Fruit fly (Drosophila melanogaster) whole organism, prepupa: Measurements from ENCODE around the gene ND-51.
A peak's percentile ranks its signal among the peaks of the same experiment; 100 is the strongest.

ENCODE experiments used
- Blimp-1 ChIP-seq: fragments of 200-800 bp; sonication (Bioruptor generic); optimal IDR thresholded peaks from 3 replicates; lab custom pipeline; 2017; ENCODE audit warnings: missing biosample characterization, missing genetic modification characterization, mild to moderate bottlenecking, moderate library complexity, missing genetic modification reagents
- CG10631 ChIP-seq: fragments of 200-800 bp; sonication (Bioruptor generic); optimal IDR thresholded peaks from 2 replicates; lab custom pipeline; 2016; ENCODE audit warnings: missing biosample characterization, missing genetic modification characterization
- CG10669 ChIP-seq: fragments of 200-800 bp; sonication (Bioruptor generic); optimal IDR thresholded peaks from 3 replicates; lab custom pipeline; 2018; ENCODE audit warnings: missing biosample characterization, mild to moderate bottlenecking, missing genetic modification characterization, moderate library complexity
- CG11294 ChIP-seq: fragments of 200-800 bp; sonication (Bioruptor generic); IDR thresholded peaks from 2 replicates; pipeline ENCODE4 v1.3.6; 2022; ENCODE audit warnings: missing biosample characterization, missing genetic modification characterization
- CG15336 ChIP-seq: fragments of 200-800 bp; sonication (Bioruptor generic); IDR thresholded peaks from 2 replicates; pipeline ENCODE4 v1.3.6; 2022; ENCODE audit warnings: missing biosample characterization, missing genetic modification characterization
- CG1621 ChIP-seq: fragments of 200-800 bp; sonication (Bioruptor generic); optimal IDR thresholded peaks from 3 replicates; lab custom pipeline; 2018; ENCODE audit warnings: missing biosample characterization, mild to moderate bottlenecking, missing genetic modification characterization
- CG16779 ChIP-seq: fragments of 200-800 bp; sonication (Bioruptor generic); optimal IDR thresholded peaks from 3 replicates; lab custom pipeline; 2017; ENCODE audit warnings: missing biosample characterization, mild to moderate bottlenecking, missing genetic modification characterization
- CG31627 ChIP-seq: fragments of 200-800 bp; sonication (Bioruptor generic); optimal IDR thresholded peaks from 3 replicates; lab custom pipeline; 2016; ENCODE audit warnings: missing biosample characterization, missing genetic modification characterization
- CG32006 ChIP-seq: fragments of 200-800 bp; sonication (Bioruptor generic); optimal IDR thresholded peaks from 3 replicates; lab custom pipeline; 2017; ENCODE audit warnings: missing biosample characterization, mild to moderate bottlenecking, missing genetic modification characterization
- CG34406 ChIP-seq: fragments of 200-800 bp; sonication (Bioruptor generic); optimal IDR thresholded peaks from 3 replicates; lab custom pipeline; 2016; ENCODE audit warnings: missing biosample characterization, missing genetic modification characterization
- CG6276 ChIP-seq: fragments of 200-800 bp; sonication (Bioruptor generic); optimal IDR thresholded peaks from 2 replicates; lab custom pipeline; 2017; ENCODE audit warnings: missing biosample characterization, mild to moderate bottlenecking, missing genetic modification characterization
- CG6808 ChIP-seq: fragments of 200-800 bp; sonication (Bioruptor generic); optimal IDR thresholded peaks from 3 replicates; lab custom pipeline; 2017; ENCODE audit warnings: missing biosample characterization, missing genetic modification characterization, mild to moderate bottlenecking, moderate library complexity, missing genetic modification reagents
- CG6854 ChIP-seq: fragments of 200-800 bp; sonication (Bioruptor generic); optimal IDR thresholded peaks from 2 replicates; lab custom pipeline; 2017; ENCODE audit warnings: missing biosample characterization, mild to moderate bottlenecking, missing genetic modification characterization
- CG8119 ChIP-seq: fragments of 200-800 bp; sonication (Bioruptor generic); IDR thresholded peaks from 3 replicates; pipeline ENCODE4 v1.3.6; 2022; ENCODE audit warnings: missing biosample characterization, missing genetic modification characterization
- CG8319 ChIP-seq: fragments of 200-800 bp; sonication (Bioruptor generic); optimal IDR thresholded peaks from 3 replicates; lab custom pipeline; 2016; ENCODE audit warnings: missing biosample characterization, missing genetic modification characterization
- CG9139 ChIP-seq: fragments of 200-800 bp; sonication (Bioruptor generic); optimal IDR thresholded peaks from 3 replicates; lab custom pipeline; 2017; ENCODE audit warnings: missing biosample characterization, mild to moderate bottlenecking, missing genetic modification characterization
- Eip75B ChIP-seq: fragments of 200-800 bp; sonication (Bioruptor generic); optimal IDR thresholded peaks from 3 replicates; lab custom pipeline; 2016; ENCODE audit warnings: missing biosample characterization, missing genetic modification characterization
- Eip78C ChIP-seq: fragments of 200-800 bp; sonication (Bioruptor generic); peaks from one replicate; lab custom pipeline; 2016; ENCODE audit warnings: missing biosample characterization, missing genetic modification characterization
- Eip93F ChIP-seq: fragments of 200-800 bp; sonication (Bioruptor generic); optimal IDR thresholded peaks from 2 replicates; lab custom pipeline; 2016; ENCODE audit warnings: missing biosample characterization, mild to moderate bottlenecking, missing genetic modification characterization
- Ets21C ChIP-seq: fragments of 200-800 bp; sonication (Bioruptor generic); optimal IDR thresholded peaks from 3 replicates; lab custom pipeline; 2016; ENCODE audit warnings: missing biosample characterization, missing genetic modification characterization
- Gug ChIP-seq: fragments of 200-800 bp; sonication (Bioruptor generic); IDR thresholded peaks from 2 replicates; pipeline ENCODE4 v1.3.6; 2022; ENCODE audit warnings: missing biosample characterization, missing genetic modification characterization
- Hr38 ChIP-seq: sonication (Bioruptor generic); optimal IDR thresholded peaks from 2 replicates; lab custom pipeline; 2016; ENCODE audit warnings: missing biosample characterization, missing genetic modification characterization
- Hr39 ChIP-seq: fragments of 200-800 bp; sonication (Bioruptor generic); optimal IDR thresholded peaks from 2 replicates; lab custom pipeline; 2016; ENCODE audit warnings: missing biosample characterization, missing genetic modification characterization
- Lpt ChIP-seq: fragments of 200-800 bp; sonication (Bioruptor generic); optimal IDR thresholded peaks from 3 replicates; lab custom pipeline; 2016; ENCODE audit warnings: missing biosample characterization, missing genetic modification characterization
- Met ChIP-seq: fragments of 200-800 bp; sonication (Bioruptor generic); optimal IDR thresholded peaks from 3 replicates; lab custom pipeline; 2016; ENCODE audit warnings: missing biosample characterization, missing genetic modification characterization
- OdsH ChIP-seq: fragments of 200-800 bp; sonication (Bioruptor generic); optimal IDR thresholded peaks from 3 replicates; lab custom pipeline; 2016; ENCODE audit warnings: missing biosample characterization, missing genetic modification characterization
- Smox ChIP-seq: fragments of 200-800 bp; sonication (Bioruptor generic); optimal IDR thresholded peaks from 3 replicates; lab custom pipeline; 2016; ENCODE audit warnings: missing biosample characterization, missing genetic modification characterization
- Sox102F ChIP-seq: fragments of 200-800 bp; sonication (Bioruptor generic); optimal IDR thresholded peaks from 2 replicates; lab custom pipeline; 2016; ENCODE audit warnings: missing biosample characterization, mild to moderate bottlenecking, missing genetic modification characterization
- achi ChIP-seq: fragments of 200-800 bp; sonication (Bioruptor generic); optimal IDR thresholded peaks from 3 replicates; lab custom pipeline; 2016; ENCODE audit warnings: missing biosample characterization, missing genetic modification characterization
- acj6 ChIP-seq: fragments of 200-800 bp; sonication (Bioruptor generic); optimal IDR thresholded peaks from 3 replicates; lab custom pipeline; 2016; ENCODE audit warnings: missing biosample characterization, missing genetic modification characterization
- dac ChIP-seq: fragments of 200-800 bp; sonication (Bioruptor generic); optimal IDR thresholded peaks from 2 replicates; lab custom pipeline; 2017; ENCODE audit warnings: missing biosample characterization, mild to moderate bottlenecking, missing genetic modification characterization
- dsx ChIP-seq: fragments of 200-800 bp; optimal IDR thresholded peaks from 3 replicates; lab custom pipeline; 2019; ENCODE audit warnings: missing biosample characterization, mild to moderate bottlenecking, missing genetic modification characterization, moderate library complexity; ENCODE audit not compliant: poor library complexity, severe bottlenecking
- eg ChIP-seq: fragments of 200-800 bp; sonication (Bioruptor generic); IDR thresholded peaks from 3 replicates; pipeline ENCODE4 v1.3.6; 2022; ENCODE audit warnings: missing biosample characterization, missing genetic modification characterization
- esn ChIP-seq: fragments of 200-800 bp; sonication (Bioruptor generic); optimal IDR thresholded peaks from 2 replicates; lab custom pipeline; 2016; ENCODE audit warnings: missing biosample characterization, mild to moderate bottlenecking, missing genetic modification characterization, moderate library complexity
- fd59A ChIP-seq: fragments of 200-800 bp; sonication (Bioruptor generic); optimal IDR thresholded peaks from 2 replicates; lab custom pipeline; 2017; ENCODE audit warnings: missing biosample characterization, mild to moderate bottlenecking, missing genetic modification characterization, missing genetic modification reagents
- fd85E ChIP-seq: fragments of 200-800 bp; sonication (Bioruptor generic); optimal IDR thresholded peaks from 3 replicates; lab custom pipeline; 2016; ENCODE audit warnings: missing biosample characterization, missing genetic modification characterization
- fkh ChIP-seq: fragments of 200-800 bp; sonication (Bioruptor generic); optimal IDR thresholded peaks from 3 replicates; lab custom pipeline; 2017; ENCODE audit warnings: missing biosample characterization, mild to moderate bottlenecking, missing genetic modification characterization, moderate library complexity
- lz ChIP-seq: fragments of 200-800 bp; sonication (Bioruptor generic); optimal IDR thresholded peaks from 3 replicates; lab custom pipeline; 2016; ENCODE audit warnings: missing biosample characterization, missing genetic modification characterization
- pdm3 ChIP-seq: fragments of 200-800 bp; sonication (Bioruptor generic); optimal IDR thresholded peaks from 3 replicates; lab custom pipeline; 2016; ENCODE audit warnings: missing biosample characterization, missing genetic modification characterization
- salr ChIP-seq, 2 experiments: fragments of 200-800 bp; sonication (Bioruptor generic); optimal IDR thresholded peaks; 3 replicates each; lab custom pipeline; 2016 to 2018; ENCODE audit warnings: missing biosample characterization in 2 of 2, missing genetic modification characterization in 2 of 2, mild to moderate bottlenecking in 1 of 2
- vri ChIP-seq: fragments of 200-800 bp; sonication (Bioruptor generic); optimal IDR thresholded peaks from 3 replicates; lab custom pipeline; 2016; ENCODE audit warnings: missing biosample characterization, mild to moderate bottlenecking, missing genetic modification characterization

ND-51 gene

dm6 chr2L:6022793-6023192 lies 39.8 kb downstream of the ND-51 start (continued):
- peak; percentile 37 for TF ChIP-seq CG6276 (GFP tag; lab: Kevin White, UChicago)
- peak; percentile 21 for TF ChIP-seq Smox
- no peak for TF ChIP-seq CG11294 (GFP tag; lab: Robert Waterston, UW)
- peak; percentile 73 for TF ChIP-seq CG10669
- peak; percentile 27 for TF ChIP-seq CG16779 (tag; lab: Kevin White, UChicago)
- no peak for TF ChIP-seq dac (GFP tag; lab: Kevin White, UChicago)
- TF ChIP-seq lz (GFP tag; lab: Kevin White, UChicago), result peak; percentile 56
- peak; percentile 59 for TF ChIP-seq Met (GFP tag; lab: Kevin White, UChicago)
- peak; percentile 64 for TF ChIP-seq CG10631 (GFP tag; lab: Kevin White, UChicago)
- peak; percentile 89 for TF ChIP-seq dsx (GFP tag; lab: Kevin White, UChicago)
- no peak for TF ChIP-seq CG8119 (GFP tag; lab: Robert Waterston, UW)
- no peak for TF ChIP-seq Hr38
- TF ChIP-seq CG8319 (GFP tag; lab: Kevin White, UChicago), result peak; percentile 55
- TF ChIP-seq CG34406, result peak; percentile 61
- peak; percentile 5 for TF ChIP-seq CG6854 (GFP tag; lab: Kevin White, UChicago)
- TF ChIP-seq OdsH (GFP tag; lab: Kevin White, UChicago), result peak; percentile 22
- TF ChIP-seq CG31627 (GFP tag; lab: Kevin White, UChicago), result peak; percentile 42
- TF ChIP-seq Lpt (GFP tag; lab: Kevin White, UChicago), result peak; percentile 38
- no peak for TF ChIP-seq fd85E (GFP tag; lab: Kevin White, UChicago)
- TF ChIP-seq achi (GFP tag; lab: Kevin White, UChicago), result peak; percentile 75
- peak; percentile 9 to 27 for TF ChIP-seq salr (GFP tag; optimal IDR thresholded peaks at IDR 0.05; lab: Kevin White, UChicago)
- no peak for TF ChIP-seq fkh (GFP tag; lab: Kevin White, UChicago)
- TF ChIP-seq Sox102F (GFP tag; lab: Kevin White, UChicago), result peak; percentile 40

- TF ChIP-seq CG1621 (tag; lab: Kevin White, UChicago) (no peak), Hr38 (no peak), CG32006 (GFP tag; lab: Kevin White, UChicago) (no peak), Lpt (GFP tag; lab: Kevin White, UChicago) (no peak), CG10669 (no peak), OdsH (GFP tag; lab: Kevin White, UChicago) (no peak), Ets21C (GFP tag; lab: Kevin White, UChicago) (no peak), Blimp-1 (no peak), esn (GFP tag; lab: Kevin White, UChicago) (no peak), acj6 (GFP tag; lab: Kevin White, UChicago) (no peak), Eip75B (GFP tag; lab: Kevin White, UChicago) (no peak), dsx (GFP tag; lab: Kevin White, UChicago) (no peak), Eip93F (GFP tag; lab: Kevin White, UChicago) (no peak), fd85E (GFP tag; lab: Kevin White, UChicago) (no peak), Hr39 (GFP tag; lab: Kevin White, UChicago) (no peak), dac (GFP tag; lab: Kevin White, UChicago) (no peak), pdm3 (GFP tag; lab: Kevin White, UChicago) (no peak), CG8119 (GFP tag; lab: Robert Waterston, UW) (no peak), CG15336 (GFP tag; lab: Robert Waterston, UW) (no peak), Met (GFP tag; lab: Kevin White, UChicago) (no peak)
Observed at dm6 chr2L:6020535-6020934, 42.0 kb downstream of the ND-51 start, which contains the start of gene CG13996. Gene CG13996, plus strand, starts transcription at chr2L:6020835.

dm6 chr2L:6019352-6020131 lies 43.0 kb downstream of the ND-51 start, which contains the start of gene H2.0:
Gene H2.0, minus strand, starts transcription at chr2L:6019402.
- TF ChIP-seq achi (GFP tag; lab: Kevin White, UChicago) (peak; percentile 73), Lpt (GFP tag; lab: Kevin White, UChicago) (peak; percentile 49), eg (GFP tag; lab: Robert Waterston, UW) (0 out of 3 replicates have a peak, but pooled peaks have one; percentile 8), CG9139 (GFP tag; lab: Kevin White, UChicago) (peak; percentile 44), CG6854 (GFP tag; lab: Kevin White, UChicago) (no peak), Eip75B (GFP tag; lab: Kevin White, UChicago) (peak; percentile 51), CG10631 (GFP tag; lab: Kevin White, UChicago) (peak; percentile 71), vri (GFP tag; lab: Kevin White, UChicago) (peak; percentile 51), Eip78C (GFP tag; lab: Kevin White, UChicago) (peak; percentile 93), Ets21C (GFP tag; lab: Kevin White, UChicago) (peak; percentile 67), CG15336 (GFP tag; lab: Robert Waterston, UW) (peak; percentile 68), Hr39 (GFP tag; lab: Kevin White, UChicago) (peak; percentile 68), fd59A (peak; percentile 64), OdsH (GFP tag; lab: Kevin White, UChicago) (peak; percentile 73), CG6808 (GFP tag; lab: Kevin White, UChicago) (peak; percentile 59), fd85E (GFP tag; lab: Kevin White, UChicago) (no peak), Gug (GFP tag; lab: Robert Waterston, UW) (no peak), CG34406 (peak; percentile 58), CG6276 (GFP tag; lab: Kevin White, UChicago) (peak; percentile 59), Sox102F (GFP tag; lab: Kevin White, UChicago) (peak; percentile 55), fkh (GFP tag; lab: Kevin White, UChicago) (peak; percentile 76), Blimp-1 (peak; percentile 32), Smox (peak; percentile 69), CG32006 (GFP tag; lab: Kevin White, UChicago) (peak; percentile 81)
